Fruit fly (Drosophila melanogaster) whole organism, adult: Measurements from ENCODE around the gene CG32152.

Experiments
- CG11617 ChIP-seq: fragments of 200-800 bp; sonication (Bioruptor generic); optimal IDR thresholded peaks from 2 replicates; lab custom pipeline; 2017; ENCODE audit warnings: mild to moderate bottlenecking, missing biosample characterization, missing genetic modification reagents, missing genetic modification characterization
- CG12768 ChIP-seq: fragments of 200-800 bp; sonication (Bioruptor generic); optimal IDR thresholded peaks from 2 replicates; lab custom pipeline; 2017; ENCODE audit warnings: missing biosample characterization, missing genetic modification characterization, mild to moderate bottlenecking, moderate library complexity, missing genetic modification reagents
- CG14711 ChIP-seq: fragments of 200-800 bp; sonication (Bioruptor generic); optimal IDR thresholded peaks from 2 replicates; lab custom pipeline; 2018; ENCODE audit warnings: missing biosample characterization, mild to moderate bottlenecking, missing genetic modification characterization, moderate library complexity
- CG1620 ChIP-seq: fragments of 200-800 bp; sonication (Bioruptor generic); optimal IDR thresholded peaks from 2 replicates; lab custom pipeline; 2016; ENCODE audit warnings: missing biosample characterization, missing genetic modification characterization
- CG33017 ChIP-seq: fragments of 200-800 bp; sonication (Bioruptor generic); optimal IDR thresholded peaks from 2 replicates; lab custom pipeline; 2018; ENCODE audit warnings: missing biosample characterization, mild to moderate bottlenecking, missing genetic modification characterization, moderate library complexity
- CG5204 ChIP-seq: fragments of 200-800 bp; sonication (Bioruptor generic); optimal IDR thresholded peaks from 2 replicates; lab custom pipeline; 2016; ENCODE audit warnings: missing biosample characterization, missing genetic modification characterization
- CG7045 ChIP-seq: fragments of 200-800 bp; sonication (Bioruptor generic); optimal IDR thresholded peaks from 2 replicates; lab custom pipeline; 2017; ENCODE audit warnings: missing biosample characterization, mild to moderate bottlenecking, missing genetic modification characterization
- CG7101 ChIP-seq: fragments of 200-800 bp; sonication (Bioruptor generic); optimal IDR thresholded peaks from 2 replicates; lab custom pipeline; 2018; ENCODE audit warnings: missing biosample characterization, mild to moderate bottlenecking, missing genetic modification characterization, moderate library complexity
- Clk ChIP-seq: fragments of 200-800 bp; sonication (Bioruptor generic); optimal IDR thresholded peaks from 2 replicates; lab custom pipeline; 2017; ENCODE audit warnings: missing biosample characterization, missing genetic modification characterization
- Crg-1 ChIP-seq: fragments of 200-800 bp; sonication (Bioruptor generic); optimal IDR thresholded peaks from 2 replicates; lab custom pipeline; 2016; ENCODE audit warnings: missing biosample characterization, missing genetic modification characterization
- Hr96 ChIP-seq: fragments of 200-800 bp; sonication (Bioruptor generic); optimal IDR thresholded peaks from 2 replicates; lab custom pipeline; 2016; ENCODE audit warnings: missing biosample characterization, missing genetic modification characterization
- Mnt ChIP-seq: fragments of 200-800 bp; sonication (Bioruptor generic); optimal IDR thresholded peaks from 2 replicates; lab custom pipeline; 2016; ENCODE audit warnings: missing biosample characterization, mild to moderate bottlenecking, missing genetic modification characterization
- bab1 ChIP-seq: fragments of 200-800 bp; sonication (Bioruptor generic); optimal IDR thresholded peaks from 3 replicates; lab custom pipeline; 2019; ENCODE audit warnings: missing biosample characterization, mild to moderate bottlenecking, missing genetic modification characterization, moderate library complexity
- cic ChIP-seq: fragments of 200-800 bp; sonication (Bioruptor generic); optimal IDR thresholded peaks from 2 replicates; lab custom pipeline; 2017; ENCODE audit warnings: missing biosample characterization, mild to moderate bottlenecking, missing genetic modification characterization, moderate library complexity
- cnc ChIP-seq, 2 experiments: fragments of >200 bp; optimal IDR thresholded peaks; 2 replicates each; lab custom pipeline; 2017
- kay ChIP-seq: fragments of 200-800 bp; sonication (Bioruptor generic); peaks from one replicate; lab custom pipeline; 2016; ENCODE audit warnings: missing biosample characterization, missing genetic modification characterization, borderline replicate concordance
- ovo ChIP-seq: fragments of 200-800 bp; sonication (Bioruptor generic); optimal IDR thresholded peaks from 2 replicates; lab custom pipeline; 2016; ENCODE audit warnings: missing biosample characterization, missing genetic modification characterization
- pad ChIP-seq: fragments of 200-800 bp; sonication (Bioruptor generic); optimal IDR thresholded peaks from 3 replicates; lab custom pipeline; 2017; ENCODE audit warnings: missing biosample characterization, missing genetic modification characterization, mild to moderate bottlenecking, moderate library complexity, missing genetic modification reagents
- tj ChIP-seq: fragments of 200-800 bp; sonication (Bioruptor generic); optimal IDR thresholded peaks from 3 replicates; lab custom pipeline; 2017; ENCODE audit warnings: missing biosample characterization, mild to moderate bottlenecking, missing genetic modification characterization, moderate library complexity
- toe ChIP-seq: fragments of 200-800 bp; sonication (Bioruptor generic); optimal IDR thresholded peaks from 2 replicates; lab custom pipeline; 2016; ENCODE audit warnings: missing biosample characterization, missing genetic modification characterization

Gene CG32152

dm6 chr3L:16090330-16090803, 53.5 kb downstream of the CG32152 start, which contains the start of the genes CG5235 and ClC-c:
Gene CG5235, minus strand, starts transcription at chr3L:16090392.
Gene ClC-c, plus strand, starts transcription at chr3L:16090454.
- TF ChIP-seq pad (GFP tag; lab: Kevin White, UChicago) (no peak), CG12768 (GFP tag; lab: Kevin White, UChicago) (no peak), Hr96 (GFP tag; lab: Kevin White, UChicago) (no peak), CG33017 (tag; lab: Kevin White, UChicago) (no peak), tj (GFP tag; lab: Kevin White, UChicago) (peak; percentile 71), ovo (GFP tag; lab: Kevin White, UChicago) (no peak), cic (GFP tag; lab: Kevin White, UChicago) (peak; percentile 32), Crg-1 (GFP tag; lab: Kevin White, UChicago) (no peak), CG7101 (tag; lab: Kevin White, UChicago) (peak; percentile 43), kay (no peak), CG14711 (peak; percentile 31), toe (GFP tag; lab: Kevin White, UChicago) (no peak), bab1 (GFP tag; lab: Kevin White, UChicago) (peak; percentile 51), cnc (optimal IDR thresholded peaks at IDR 0.05; lab: Kevin White, UChicago) (no peak), Clk (no peak), CG7045 (GFP tag; lab: Kevin White, UChicago) (no peak), CG5204 (no peak), Mnt (GFP tag; lab: Kevin White, UChicago) (peak; percentile 38), CG11617 (GFP tag; lab: Kevin White, UChicago) (no peak), CG1620 (GFP tag; lab: Kevin White, UChicago) (no peak)
